Fruit fly (Drosophila melanogaster) whole organism, embryonic: Measurements from ENCODE around the gene Fitm.

Experiments
- Ada2b ChIP-seq: fragments of 200-800 bp; sonication (Bioruptor generic); IDR thresholded peaks from 2 replicates; pipeline ENCODE4 v1.3.6; 2022; ENCODE audit warnings: missing biosample characterization, missing genetic modification characterization
- Aef1 ChIP-seq: fragments of 200-800 bp; sonication (Bioruptor generic); IDR thresholded peaks from 3 replicates; pipeline ENCODE4 v1.3.6; 2022; ENCODE audit warnings: missing biosample characterization, missing genetic modification characterization
- Awh ChIP-seq: fragments of 200-800 bp; sonication (Bioruptor generic); IDR thresholded peaks from 2 replicates; pipeline ENCODE4, ENCODE4 v1.3.6; 2022; ENCODE audit warnings: missing biosample characterization, missing genetic modification characterization
- BtbVII ChIP-seq: fragments of 200-800 bp; sonication (Bioruptor generic); optimal IDR thresholded peaks from 3 replicates; lab custom pipeline; 2017; ENCODE audit warnings: missing biosample characterization, mild to moderate bottlenecking, missing genetic modification characterization
- CG10267 ChIP-seq: fragments of 200-800 bp; sonication (Bioruptor generic); optimal IDR thresholded peaks from 2 replicates; lab custom pipeline; 2018; ENCODE audit warnings: missing biosample characterization, mild to moderate bottlenecking, missing genetic modification characterization, moderate library complexity
- CG11560 ChIP-seq: fragments of 200-800 bp; sonication (Bioruptor generic); IDR thresholded peaks from 3 replicates; pipeline ENCODE4 v1.3.6; 2022; ENCODE audit warnings: missing biosample characterization, missing genetic modification characterization
- CG12391 ChIP-seq: fragments of 200-800 bp; sonication (Bioruptor generic); optimal IDR thresholded peaks from 3 replicates; lab custom pipeline; 2018; ENCODE audit warnings: missing biosample characterization, mild to moderate bottlenecking, missing genetic modification characterization, moderate library complexity
- CG12942 ChIP-seq: fragments of 200-800 bp; sonication (Bioruptor generic); optimal IDR thresholded peaks from 3 replicates; lab custom pipeline; 2016; ENCODE audit warnings: missing biosample characterization, missing genetic modification characterization
- CG16813 ChIP-seq: fragments of 200-800 bp; sonication (Bioruptor generic); IDR thresholded peaks from 3 replicates; pipeline ENCODE4 v1.3.6; 2022; ENCODE audit warnings: missing biosample characterization, missing genetic modification characterization; ENCODE audit not compliant: partially characterized antibody
- CG16863 ChIP-seq: fragments of 200-800 bp; sonication (Bioruptor generic); optimal IDR thresholded peaks from 3 replicates; lab custom pipeline; 2016; ENCODE audit warnings: missing biosample characterization, missing genetic modification characterization
- CG2129 ChIP-seq: fragments of 200-800 bp; sonication (Bioruptor generic); IDR thresholded peaks from 2 replicates; pipeline ENCODE4 v1.3.6; 2022; ENCODE audit warnings: missing biosample characterization, missing genetic modification characterization; ENCODE audit not compliant: partially characterized antibody
- CG2202 ChIP-seq: fragments of 200-800 bp; sonication (Bioruptor generic); optimal IDR thresholded peaks from 2 replicates; lab custom pipeline; 2018; ENCODE audit warnings: missing biosample characterization, mild to moderate bottlenecking, missing genetic modification characterization
- CG3163 ChIP-seq: fragments of 200-800 bp; sonication (Bioruptor generic); optimal IDR thresholded peaks from 3 replicates; lab custom pipeline; 2016; ENCODE audit warnings: missing biosample characterization, missing genetic modification characterization
- CG33213 ChIP-seq: fragments of 200-800 bp; sonication (Bioruptor generic); optimal IDR thresholded peaks from 3 replicates; lab custom pipeline; 2016; ENCODE audit warnings: missing biosample characterization, missing genetic modification characterization
- CG3407 ChIP-seq: fragments of 200-800 bp; sonication (Bioruptor generic); optimal IDR thresholded peaks from 2 replicates; lab custom pipeline; 2018; ENCODE audit warnings: missing biosample characterization, mild to moderate bottlenecking, missing genetic modification characterization
- CG34224 ChIP-seq: fragments of 200-800 bp; sonication (Bioruptor generic); IDR thresholded peaks from 3 replicates; pipeline ENCODE4 v1.3.6; 2022; ENCODE audit warnings: missing biosample characterization, missing genetic modification characterization; ENCODE audit not compliant: partially characterized antibody
- CG4820 ChIP-seq: fragments of 200-800 bp; sonication (Bioruptor generic); optimal IDR thresholded peaks from 3 replicates; lab custom pipeline; 2016; ENCODE audit warnings: missing biosample characterization, missing genetic modification characterization
- CG8089 ChIP-seq: fragments of 200-800 bp; sonication (Bioruptor generic); optimal IDR thresholded peaks from 3 replicates; lab custom pipeline; 2016; ENCODE audit warnings: missing biosample characterization, missing genetic modification characterization
- CG8281 ChIP-seq: fragments of 200-800 bp; sonication (Bioruptor generic); optimal IDR thresholded peaks from 2 replicates; lab custom pipeline; 2018; ENCODE audit warnings: missing biosample characterization, mild to moderate bottlenecking, missing genetic modification characterization, moderate library complexity
- CG9876 ChIP-seq: fragments of 200-800 bp; sonication (Bioruptor generic); optimal IDR thresholded peaks from 2 replicates; lab custom pipeline; 2016; ENCODE audit warnings: missing biosample characterization, missing genetic modification characterization
- CHES-1-like ChIP-seq: fragments of 200-800 bp; sonication (Bioruptor generic); optimal IDR thresholded peaks from 2 replicates; lab custom pipeline; 2016; ENCODE audit warnings: missing biosample characterization, missing genetic modification characterization
- CoRest ChIP-seq: fragments of 200-800 bp; sonication (Bioruptor generic); optimal IDR thresholded peaks from 3 replicates; lab custom pipeline; 2018; ENCODE audit warnings: missing biosample characterization, mild to moderate bottlenecking, missing genetic modification characterization, moderate library complexity
- Dip2 ChIP-seq: fragments of 200-800 bp; sonication (Bioruptor generic); IDR thresholded peaks from 2 replicates; pipeline ENCODE4 v1.3.6; 2022; ENCODE audit warnings: missing biosample characterization, missing genetic modification characterization
- Gsc ChIP-seq: fragments of 200-800 bp; sonication (Bioruptor generic); IDR thresholded peaks from 2 replicates; pipeline ENCODE4 v1.3.6; 2022; ENCODE audit warnings: missing biosample characterization, missing genetic modification characterization
- HLH3B ChIP-seq: fragments of 200-800 bp; sonication (Bioruptor generic); IDR thresholded peaks from 2 replicates; pipeline ENCODE4 v1.3.6; 2022; ENCODE audit warnings: missing biosample characterization, missing genetic modification characterization
- Hand ChIP-seq: fragments of 200-800 bp; sonication (Bioruptor generic); optimal IDR thresholded peaks from 2 replicates; lab custom pipeline; 2017; ENCODE audit warnings: mild to moderate bottlenecking, missing biosample characterization, missing genetic modification reagents, missing genetic modification characterization
- Hmx ChIP-seq: fragments of 200-800 bp; sonication (Bioruptor generic); optimal IDR thresholded peaks from 2 replicates; lab custom pipeline; 2016; ENCODE audit warnings: missing biosample characterization, missing genetic modification characterization
- Hr51 ChIP-seq, 2 experiments: fragments of 200-800 bp; sonication (Bioruptor generic); optimal IDR thresholded peaks; 2 replicates in 1 of 2; 3 replicates in 1 of 2; lab custom pipeline; 2016 to 2018; ENCODE audit warnings: missing biosample characterization in 2 of 2, missing genetic modification characterization in 2 of 2, mild to moderate bottlenecking in 1 of 2, moderate library complexity in 1 of 2
- Hsf ChIP-seq: fragments of 200-800 bp; sonication (Bioruptor generic); optimal IDR thresholded peaks from 3 replicates; lab custom pipeline; 2016; ENCODE audit warnings: missing biosample characterization, missing genetic modification characterization
- Mes4 ChIP-seq: fragments of 200-800 bp; sonication (Bioruptor generic); optimal IDR thresholded peaks from 2 replicates; lab custom pipeline; 2016; ENCODE audit warnings: missing biosample characterization, missing genetic modification characterization
- NfI ChIP-seq: fragments of 200-800 bp; sonication (Bioruptor generic); optimal IDR thresholded peaks from 3 replicates; lab custom pipeline; 2018; ENCODE audit warnings: missing biosample characterization, mild to moderate bottlenecking, missing genetic modification characterization, moderate library complexity
- Sox102F ChIP-seq: fragments of 200-800 bp; sonication (Bioruptor generic); optimal IDR thresholded peaks from 2 replicates; lab custom pipeline; 2018; ENCODE audit warnings: missing biosample characterization, mild to moderate bottlenecking, missing genetic modification characterization, moderate library complexity
- Sry-δ ChIP-seq: fragments of 200-800 bp; sonication (Bioruptor generic); optimal IDR thresholded peaks from 2 replicates; lab custom pipeline; 2016; ENCODE audit warnings: missing biosample characterization, missing genetic modification characterization
- Stat92E ChIP-seq, 3 experiments: fragments of >200 bp in 2 of 3; fragments of 200-800 bp in 1 of 3; sonication (Bioruptor generic) in 1 of 3; optimal IDR thresholded peaks; 2 replicates each; lab custom pipeline; 2017 to 2019; ENCODE audit warnings: missing biosample characterization in 3 of 3, missing genetic modification characterization in 3 of 3, mild to moderate bottlenecking in 1 of 3, moderate library complexity in 1 of 3
- al ChIP-seq: fragments of 200-800 bp; sonication (Bioruptor generic); IDR thresholded peaks from 2 replicates; pipeline ENCODE4 v1.3.6; 2022; ENCODE audit warnings: missing biosample characterization, missing genetic modification characterization
- ato ChIP-seq: fragments of 200-800 bp; sonication (Bioruptor generic); IDR thresholded peaks from 2 replicates; pipeline ENCODE4 v1.3.6; 2022; ENCODE audit warnings: missing biosample characterization, missing genetic modification characterization; ENCODE audit not compliant: partially characterized antibody
- bbx ChIP-seq: fragments of 200-800 bp; sonication (Bioruptor generic); IDR thresholded peaks from 2 replicates; pipeline ENCODE4 v1.3.6; 2022; ENCODE audit warnings: missing biosample characterization, missing genetic modification characterization; ENCODE audit not compliant: partially characterized antibody
- bigmax ChIP-seq: fragments of 200-800 bp; sonication (Bioruptor generic); optimal IDR thresholded peaks from 2 replicates; lab custom pipeline; 2018; ENCODE audit warnings: missing biosample characterization, mild to moderate bottlenecking, missing genetic modification characterization
- chm ChIP-seq: fragments of 200-800 bp; sonication (Bioruptor generic); IDR thresholded peaks from 2 replicates; pipeline ENCODE4 v1.3.6; 2022; ENCODE audit warnings: missing biosample characterization, missing genetic modification characterization
- exex ChIP-seq: fragments of 200-800 bp; sonication (Bioruptor generic); optimal IDR thresholded peaks from 4 replicates; lab custom pipeline; 2018; ENCODE audit warnings: missing biosample characterization, mild to moderate bottlenecking, missing genetic modification characterization, moderate library complexity
- grau ChIP-seq: fragments of 200-800 bp; optimal IDR thresholded peaks from 3 replicates; lab custom pipeline; 2019; ENCODE audit warnings: missing biosample characterization, mild to moderate bottlenecking, missing genetic modification characterization, moderate library complexity
- jumu ChIP-seq: fragments of 200-800 bp; sonication (Bioruptor generic); optimal IDR thresholded peaks from 3 replicates; lab custom pipeline; 2016; ENCODE audit warnings: missing biosample characterization, missing genetic modification characterization
- nom ChIP-seq: fragments of 200-800 bp; sonication (Bioruptor generic); optimal IDR thresholded peaks from 2 replicates; lab custom pipeline; 2017; ENCODE audit warnings: missing biosample characterization, missing genetic modification characterization, mild to moderate bottlenecking, moderate library complexity, missing genetic modification reagents
- sd ChIP-seq: fragments of 200-800 bp; sonication (Bioruptor generic); optimal IDR thresholded peaks from 3 replicates; lab custom pipeline; 2018; ENCODE audit warnings: missing biosample characterization, mild to moderate bottlenecking, missing genetic modification characterization, moderate library complexity
- shn ChIP-seq: fragments of 200-800 bp; sonication (Bioruptor generic); optimal IDR thresholded peaks from 3 replicates; lab custom pipeline; 2016; ENCODE audit warnings: missing biosample characterization, missing genetic modification characterization
- sqz ChIP-seq: fragments of 200-800 bp; sonication (Bioruptor generic); optimal IDR thresholded peaks from 3 replicates; lab custom pipeline; 2018; ENCODE audit warnings: missing biosample characterization, mild to moderate bottlenecking, missing genetic modification characterization
- usp ChIP-seq: fragments of >200 bp; optimal IDR thresholded peaks from 2 replicates; lab custom pipeline; 2017; ENCODE audit warnings: missing biosample characterization, missing genetic modification characterization
- wek ChIP-seq: fragments of 200-800 bp; sonication (Bioruptor generic); optimal IDR thresholded peaks from 3 replicates; lab custom pipeline; 2018; ENCODE audit warnings: missing biosample characterization, mild to moderate bottlenecking, missing genetic modification characterization, moderate library complexity

Fitm gene

dm6 chr3L:5186807-5187571 is 41.1 kb upstream of the Fitm start (continued):
- TF ChIP-seq CG12391 (peak; percentile 89), Stat92E (GFP tag; optimal IDR thresholded peaks at IDR 0.05; lab: Kevin White, UChicago) (peak in 1 of 3 experiments; percentile 55), HLH3B (GFP tag; lab: Robert Waterston, UW) (peak; percentile 88), jumu (GFP tag; lab: Kevin White, UChicago) (peak; percentile 89), CG8281 (peak; percentile 69), bigmax (GFP tag; lab: Kevin White, UChicago) (peak; percentile 30), NfI (GFP tag; lab: Kevin White, UChicago) (peak; percentile 88), exex (tag; lab: Kevin White, UChicago) (peak; percentile 64), CG16813 (GFP tag; lab: Robert Waterston, UW) (no peak), Ada2b (peak; percentile 82), Awh (GFP tag; lab: Robert Waterston, UW) (peak; percentile 92), grau (tag; lab: Kevin White, UChicago) (peak; percentile 89), Hand (peak; percentile 72), Hr51 (GFP tag; optimal IDR thresholded peaks at IDR 0.05; lab: Kevin White, UChicago) (peak; percentile 68 to 89), CG8089 (peak; percentile 78), nom (GFP tag; lab: Kevin White, UChicago) (peak; percentile 39), CoRest (tag; lab: Kevin White, UChicago) (peak; percentile 87), CG11560 (tag; lab: Robert Waterston, UW) (peak; percentile 52; the same call in 1 of the 3 replicates), sqz (GFP tag; lab: Kevin White, UChicago) (peak; percentile 94), ato (GFP tag; lab: Robert Waterston, UW) (no peak), CG3163 (GFP tag; lab: Kevin White, UChicago) (peak; percentile 59), Hsf (peak; percentile 89), CHES-1-like (peak; percentile 78), al (GFP tag; lab: Robert Waterston, UW) (peak; percentile 74), shn (GFP tag; lab: Kevin White, UChicago) (peak; percentile 81), Sry-δ (GFP tag; lab: Kevin White, UChicago) (peak; percentile 21), usp (GFP tag; lab: Kevin White, UChicago) (no peak), CG9876 (peak; percentile 78), Dip2 (GFP tag; lab: Robert Waterston, UW) (no peak), chm (GFP tag; lab: Robert Waterston, UW) (peak; percentile 82), Mes4 (GFP tag; lab: Kevin White, UChicago) (peak; percentile 82), CG34224 (no peak), Gsc (GFP tag; lab: Robert Waterston, UW) (peak; percentile 63), Sox102F (GFP tag; lab: Kevin White, UChicago) (peak; percentile 92), Hmx (peak; percentile 46), CG16863 (GFP tag; lab: Kevin White, UChicago) (peak; percentile 87), CG33213 (GFP tag; lab: Kevin White, UChicago) (peak; percentile 68), bbx (GFP tag; lab: Robert Waterston, UW) (no peak), CG12942 (peak; percentile 78), BtbVII (GFP tag; lab: Kevin White, UChicago) (peak; percentile 83), CG10267 (tag; lab: Kevin White, UChicago) (peak; percentile 83), wek (GFP tag; lab: Kevin White, UChicago) (peak; percentile 81), Aef1 (GFP tag; lab: Robert Waterston, UW) (peak; percentile 84), CG3407 (GFP tag; lab: Kevin White, UChicago) (peak; percentile 85), CG2129 (GFP tag; lab: Robert Waterston, UW) (no peak), CG2202 (tag; lab: Kevin White, UChicago) (peak; percentile 86), CG4820 (GFP tag; lab: Kevin White, UChicago) (peak; percentile 90), sd (tag; lab: Kevin White, UChicago) (peak; percentile 74)
